Fruit fly (Drosophila melanogaster) Kc167 (cell line): ENCODE results near the gene CG32102.

Source experiments
- h ChIP-seq: fragments of >200 bp; optimal IDR thresholded peaks from 3 replicates; lab custom pipeline; 2018; ENCODE audit warnings: missing external identifiers
- insv ChIP-seq: fragments of >200 bp; optimal IDR thresholded peaks from 3 replicates; lab custom pipeline; 2018; ENCODE audit warnings: missing external identifiers
- psq ChIP-seq: fragments of >200 bp; optimal IDR thresholded peaks from 2 replicates; lab custom pipeline; 2017; ENCODE audit warnings: missing external identifiers

DNA sequence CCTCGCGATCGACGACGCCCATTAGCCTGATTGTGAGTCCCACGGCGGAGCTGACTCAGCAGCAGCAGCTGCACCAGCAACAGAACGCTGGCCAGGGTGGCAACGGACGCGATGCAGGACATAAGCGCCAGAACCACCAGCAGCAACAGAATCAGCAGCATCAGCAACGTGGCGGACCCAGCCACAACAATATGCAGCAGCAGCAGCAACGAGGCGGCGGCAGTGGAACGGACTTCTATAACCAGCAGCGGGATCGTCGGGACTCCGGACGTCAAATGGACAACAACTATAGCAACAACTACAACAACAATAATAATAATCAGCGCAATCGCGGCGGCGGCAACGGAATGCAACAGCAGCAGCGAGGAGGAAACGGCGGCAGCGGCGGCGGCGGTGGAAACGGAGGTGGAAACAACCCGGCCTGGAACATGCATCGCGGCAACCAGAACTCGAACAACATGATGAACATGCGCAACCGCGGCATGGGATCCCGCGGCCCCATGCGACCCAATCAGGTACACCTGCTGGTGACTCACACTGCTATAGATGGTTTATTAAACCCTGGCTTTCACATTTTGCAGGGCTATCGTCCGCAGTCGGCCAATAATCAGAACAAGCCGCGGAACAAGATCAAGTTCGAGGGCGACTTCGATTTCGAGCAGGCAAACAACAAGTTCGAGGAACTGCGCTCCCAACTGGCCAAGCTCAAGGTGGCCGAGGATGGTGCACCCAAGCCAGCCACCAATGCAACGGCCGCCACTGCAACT lies 48.0 kb upstream of the CG32102 start:
- TF ChIP-seq psq (lab: Kevin White, UChicago) (no peak), h (lab: Kevin White, UChicago) (no peak), insv (no peak)
